Worm (Caenorhabditis elegans) whole organism, L4/young adult: ENCODE data around the gene npp-26.

Experiments
- W03F9.2 ChIP-seq: fragments of 150-350 bp; optimal IDR thresholded peaks from 2 replicates; lab custom pipeline; 2014; ENCODE audit warnings: missing biosample characterization, missing genetic modification characterization
- dao-5 ChIP-seq: sonication (generic microtip); optimal IDR thresholded peaks from 2 replicates; lab custom pipeline; 2016; ENCODE audit warnings: missing genotype, missing genetic modification characterization, moderate library complexity, missing compliant biosample characterization
- him-1 ChIP-seq: sonication (generic microtip); optimal IDR thresholded peaks from 2 replicates; lab custom pipeline; 2016; ENCODE audit warnings: missing genotype, missing genetic modification reagents, missing genetic modification characterization, missing compliant biosample characterization

DNA sequence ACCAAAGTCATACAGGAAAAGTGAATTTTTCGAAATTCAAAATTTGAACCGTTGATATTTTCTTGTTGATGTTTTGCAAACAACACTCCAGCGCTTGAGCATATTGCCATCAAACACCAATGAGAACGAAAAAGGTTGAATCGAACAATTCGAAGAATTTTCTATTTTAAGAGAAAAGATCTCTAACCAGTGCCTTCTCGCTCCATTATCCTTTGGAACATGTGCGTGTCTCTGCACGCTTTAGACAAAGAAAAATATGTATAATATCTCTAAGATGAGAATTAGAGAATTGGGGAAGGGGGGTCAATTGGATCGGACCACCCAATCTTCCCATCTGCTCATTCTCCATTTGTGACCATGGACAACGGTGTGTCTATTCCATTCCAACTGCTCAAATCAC, 678 bp upstream of the npp-26 start, which contains the start of gene Y17G9B.2:
- TF ChIP-seq dao-5 (tag; lab: Kevin White, UChicago) (no peak), W03F9.2 (no peak), him-1 (tag; lab: Kevin White, UChicago) (no peak)
